Worm (Caenorhabditis elegans) whole organism, young adult: ENCODE results near the gene C15H9.9.
A peak's percentile ranks its signal among the peaks of the same experiment; 100 is the strongest.

Experiments
- B0019.2 ChIP-seq: fragments of 200-800 bp; sonication (Bioruptor generic); conservative IDR thresholded peaks from 2 replicates; pipeline ENCODE4 v1.3.6; 2022; ENCODE audit warnings: missing genetic modification reagents, missing genetic modification characterization, missing compliant biosample characterization
- B0336.3 ChIP-seq: fragments of 200-800 bp; sonication (Bioruptor generic); IDR thresholded peaks from 2 replicates; pipeline ENCODE4 v1.3.6; 2022; ENCODE audit warnings: missing genetic modification characterization, missing compliant biosample characterization
- C06A6.2 ChIP-seq: fragments of 200-800 bp; sonication (Bioruptor generic); conservative IDR thresholded peaks from 2 replicates; pipeline ENCODE4 v1.3.6; 2022; ENCODE audit warnings: missing genetic modification characterization, missing compliant biosample characterization
- F33H1.4 ChIP-seq: fragments of 200-800 bp; sonication (Bioruptor generic); IDR thresholded peaks from 2 replicates; pipeline ENCODE4 v1.3.6; 2022; ENCODE audit warnings: missing genetic modification reagents, missing genetic modification characterization, missing compliant biosample characterization
- F39B2.1 ChIP-seq: fragments of 200-800 bp; sonication (Bioruptor generic); IDR thresholded peaks from 2 replicates; pipeline ENCODE4 v1.3.6; 2022; ENCODE audit warnings: missing genetic modification reagents, missing genetic modification characterization, missing compliant biosample characterization
- F49E8.2 ChIP-seq: sonication (generic microtip); optimal IDR thresholded peaks from 3 replicates; lab custom pipeline; 2017; ENCODE audit warnings: missing genetic modification characterization, mild to moderate bottlenecking, missing compliant biosample characterization, antibody characterized with exemption, moderate library complexity; ENCODE audit not compliant: insufficient read depth
- K11D2.4 ChIP-seq: fragments of 200-800 bp; sonication (Bioruptor generic); IDR thresholded peaks from 2 replicates; pipeline ENCODE4 v1.3.6; 2022; ENCODE audit warnings: missing genetic modification reagents, missing genetic modification characterization, missing compliant biosample characterization
- Y56A3A.18 ChIP-seq: fragments of 200-800 bp; sonication (Bioruptor generic); IDR thresholded peaks from 2 replicates; pipeline ENCODE4 v1.3.6; 2022; ENCODE audit warnings: missing genetic modification reagents, missing genetic modification characterization, missing compliant biosample characterization
- ZK185.1 ChIP-seq: sonication (generic microtip); optimal IDR thresholded peaks from 2 replicates; lab custom pipeline; 2016; ENCODE audit warnings: mild to moderate bottlenecking, missing genetic modification characterization, missing compliant biosample characterization; ENCODE audit not compliant: poor library complexity, severe bottlenecking
- akir-1 ChIP-seq: fragments of 200-800 bp; sonication (Bioruptor generic); optimal IDR thresholded peaks from 2 replicates; lab custom pipeline; 2018; ENCODE audit warnings: mild to moderate bottlenecking, missing genetic modification characterization, moderate library complexity, missing compliant biosample characterization
- aptf-3 ChIP-seq: fragments of 200-800 bp; sonication (Bioruptor generic); IDR thresholded peaks from 2 replicates; pipeline ENCODE4 v1.3.6; 2022; ENCODE audit warnings: missing genetic modification characterization, missing compliant biosample characterization
- atf-7 ChIP-seq: sonication (generic microtip); optimal IDR thresholded peaks from 2 replicates; lab custom pipeline; 2017; ENCODE audit warnings: mild to moderate bottlenecking, missing genetic modification characterization, missing compliant biosample characterization
- ccch-3 ChIP-seq: fragments of 200-800 bp; sonication (Bioruptor generic); optimal IDR thresholded peaks from 2 replicates; lab custom pipeline; 2018; ENCODE audit warnings: mild to moderate bottlenecking, missing genetic modification characterization, missing compliant biosample characterization
- cebp-1 ChIP-seq, 2 experiments: fragments of 200-800 bp in 1 of 2; sonication (Bioruptor generic) in 1 of 2; sonication (generic microtip) in 1 of 2; IDR thresholded peaks in 1 of 2; optimal IDR thresholded peaks in 1 of 2; 2 replicates each; pipeline versions ENCODE4 v1.3.6 to Lab custom; 2017 to 2022; ENCODE audit warnings: missing compliant biosample characterization in 2 of 2, missing genetic modification characterization in 2 of 2, mild to moderate bottlenecking in 1 of 2, missing genetic modification reagents in 1 of 2, moderate library complexity in 1 of 2
- cebp-2 ChIP-seq: fragments of 200-800 bp; sonication (Bioruptor generic); IDR thresholded peaks from 2 replicates; pipeline ENCODE4 v1.3.6; 2022; ENCODE audit warnings: missing genetic modification characterization, missing compliant biosample characterization
- ceh-100 ChIP-seq: fragments of 200-800 bp; sonication (Bioruptor generic); IDR thresholded peaks from 2 replicates; pipeline ENCODE4 v1.3.6; 2022; ENCODE audit warnings: missing genetic modification reagents, missing genetic modification characterization, missing compliant biosample characterization
- ceh-27 ChIP-seq: fragments of 200-800 bp; sonication (Bioruptor generic); optimal IDR thresholded peaks from 2 replicates; lab custom pipeline; 2018; ENCODE audit warnings: mild to moderate bottlenecking, missing genetic modification characterization, moderate library complexity, missing compliant biosample characterization
- ceh-91 ChIP-seq: fragments of 200-800 bp; sonication (Bioruptor generic); IDR thresholded peaks from 2 replicates; pipeline ENCODE4 v1.3.6; 2022; ENCODE audit warnings: missing genetic modification reagents, missing genetic modification characterization, missing compliant biosample characterization
- dpl-1 ChIP-seq: fragments of 150-350 bp; optimal IDR thresholded peaks from 2 replicates; lab custom pipeline; 2014; ENCODE audit warnings: missing biosample characterization, missing genetic modification reagents, missing genetic modification characterization
- efl-1 ChIP-seq: fragments of 150-350 bp; optimal IDR thresholded peaks from 2 replicates; lab custom pipeline; 2014; ENCODE audit warnings: missing biosample characterization, missing genetic modification reagents, missing genetic modification characterization
- egl-18 ChIP-seq: fragments of 200-800 bp; sonication (Bioruptor generic); IDR thresholded peaks from 2 replicates; pipeline ENCODE4 v1.3.6; 2022; ENCODE audit warnings: missing genetic modification reagents, missing genetic modification characterization, missing compliant biosample characterization
- egrh-3 ChIP-seq: fragments of 200-800 bp; sonication (Bioruptor generic); IDR thresholded peaks from 2 replicates; pipeline ENCODE4 v1.3.6; 2022; ENCODE audit warnings: missing genetic modification reagents, missing genetic modification characterization, missing compliant biosample characterization
- gei-17 ChIP-seq: fragments of 200-800 bp; sonication (Bioruptor generic); optimal IDR thresholded peaks from 2 replicates; lab custom pipeline; 2018; ENCODE audit warnings: mild to moderate bottlenecking, missing genetic modification characterization, missing compliant biosample characterization
- him-1 ChIP-seq: sonication (generic microtip); optimal IDR thresholded peaks from 2 replicates; lab custom pipeline; 2016; ENCODE audit warnings: missing genotype, missing genetic modification reagents, missing genetic modification characterization, missing compliant biosample characterization
- let-526 ChIP-seq: fragments of 200-800 bp; sonication (Bioruptor generic); IDR thresholded peaks from 2 replicates; pipeline ENCODE4 v1.3.6; 2022; ENCODE audit warnings: missing genetic modification reagents, missing genetic modification characterization, missing compliant biosample characterization
- let-607 ChIP-seq, 2 experiments: fragments of 200-800 bp in 1 of 2; sonication (Bioruptor generic) in 1 of 2; sonication (generic microtip) in 1 of 2; optimal IDR thresholded peaks; 2 replicates each; lab custom pipeline; 2016 to 2018; ENCODE audit warnings: mild to moderate bottlenecking in 2 of 2, missing compliant biosample characterization in 2 of 2, missing genetic modification characterization in 2 of 2, moderate library complexity in 2 of 2, missing genotype in 1 of 2
- lin-54 ChIP-seq: fragments of 200-800 bp; sonication (Bioruptor generic); optimal IDR thresholded peaks from 2 replicates; lab custom pipeline; 2018; ENCODE audit warnings: mild to moderate bottlenecking, missing genetic modification characterization, missing compliant biosample characterization
- lsy-27 ChIP-seq: sonication (generic microtip); optimal IDR thresholded peaks from 2 replicates; lab custom pipeline; 2017; ENCODE audit warnings: missing genetic modification characterization, mild to moderate bottlenecking, missing compliant biosample characterization, antibody characterized with exemption, missing genotype, borderline replicate concordance; ENCODE audit not compliant: insufficient read depth
- madf-3 ChIP-seq: fragments of 200-800 bp; sonication (Bioruptor generic); IDR thresholded peaks from 2 replicates; pipeline ENCODE4 v1.3.6; 2022; ENCODE audit warnings: missing genetic modification reagents, missing genetic modification characterization, missing compliant biosample characterization
- nhr-179 ChIP-seq: sonication (generic microtip); optimal IDR thresholded peaks from 2 replicates; lab custom pipeline; 2016; ENCODE audit warnings: mild to moderate bottlenecking, missing genetic modification characterization, missing compliant biosample characterization
- nhr-27 ChIP-seq: fragments of 200-800 bp; sonication (Bioruptor generic); optimal IDR thresholded peaks from 2 replicates; lab custom pipeline; 2018; ENCODE audit warnings: mild to moderate bottlenecking, missing genetic modification characterization, moderate library complexity, missing compliant biosample characterization
- rcor-1 ChIP-seq: fragments of 200-800 bp; sonication (Bioruptor generic); IDR thresholded peaks from 2 replicates; pipeline ENCODE4 v1.3.6; 2022; ENCODE audit warnings: missing genetic modification reagents, missing genetic modification characterization, missing compliant biosample characterization
- sdz-38 ChIP-seq: sonication (generic microtip); optimal IDR thresholded peaks from 2 replicates; lab custom pipeline; 2016; ENCODE audit warnings: missing genotype, missing genetic modification characterization, missing compliant biosample characterization
- somi-1 ChIP-seq: fragments of 200-800 bp; sonication (Bioruptor generic); optimal IDR thresholded peaks from 2 replicates; lab custom pipeline; 2018; ENCODE audit warnings: mild to moderate bottlenecking, missing genetic modification characterization, missing compliant biosample characterization
- sptf-2 ChIP-seq: fragments of 200-800 bp; sonication (Bioruptor generic); optimal IDR thresholded peaks from 2 replicates; lab custom pipeline; 2018; ENCODE audit warnings: mild to moderate bottlenecking, missing genetic modification characterization, missing compliant biosample characterization
- unc-130 ChIP-seq: sonication (generic microtip); optimal IDR thresholded peaks from 2 replicates; lab custom pipeline; 2016; ENCODE audit warnings: missing genetic modification reagents, missing genetic modification characterization, missing compliant biosample characterization
- unc-62 ChIP-seq: fragments of 150-350 bp; optimal IDR thresholded peaks from 2 replicates; lab custom pipeline; 2014; ENCODE audit warnings: missing biosample characterization, missing genetic modification reagents, missing genetic modification characterization
- zfh-2 ChIP-seq: fragments of 200-800 bp; sonication (Bioruptor generic); conservative IDR thresholded peaks from 2 replicates; pipeline ENCODE4 v1.3.6; 2022; ENCODE audit warnings: missing genetic modification reagents, missing genetic modification characterization, missing compliant biosample characterization
- ztf-25 ChIP-seq: fragments of 200-800 bp; sonication (Bioruptor generic); IDR thresholded peaks from 2 replicates; pipeline ENCODE4 v1.3.6; 2022; ENCODE audit warnings: missing genetic modification reagents, missing genetic modification characterization, missing compliant biosample characterization
- ztf-3 ChIP-seq: fragments of 200-800 bp; sonication (Bioruptor generic); optimal IDR thresholded peaks from 2 replicates; lab custom pipeline; 2018; ENCODE audit warnings: mild to moderate bottlenecking, missing genetic modification characterization, missing compliant biosample characterization
- ztf-6 ChIP-seq: fragments of 200-800 bp; sonication (Bioruptor generic); IDR thresholded peaks from 2 replicates; pipeline ENCODE4 v1.3.6; 2022; ENCODE audit warnings: missing genetic modification reagents, missing genetic modification characterization, missing compliant biosample characterization

C15H9.9 gene

ce11 chrX:6150449-6150848, 22.4 kb upstream of the C15H9.9 start, which contains the start of gene tag-275:
Gene tag-275, minus strand, starts transcription at chrX:6150549.
- no peak for TF ChIP-seq Y56A3A.18 (GFP tag; lab: Robert Waterston, UW)
- TF ChIP-seq cebp-1 (GFP tag; IDR thresholded peaks at IDR 0.05; lab: Robert Waterston, UW) = no peak
- no peak for TF ChIP-seq cebp-1 (tag; optimal IDR thresholded peaks at IDR 0.05; lab: Kevin White, UChicago)
- no peak for TF ChIP-seq let-526
- no peak for TF ChIP-seq cebp-2 (GFP tag; lab: Robert Waterston, UW)
- no peak for TF ChIP-seq somi-1 (GFP tag; lab: Kevin White, UChicago)
- no peak for TF ChIP-seq egl-18 (GFP tag; lab: Robert Waterston, UW)
- no peak for TF ChIP-seq let-607 (tag; optimal IDR thresholded peaks at IDR 0.05; lab: Kevin White, UChicago)
- TF ChIP-seq madf-3 (GFP tag; lab: Robert Waterston, UW) = no peak
- TF ChIP-seq, all 124 proteins: peak for 0

ce11 chrX:6145921-6146320, 17.8 kb upstream of the C15H9.9 start:
- TF ChIP-seq C06A6.2 (GFP tag; lab: Robert Waterston, UW) = no peak
- no peak for TF ChIP-seq F39B2.1
- TF ChIP-seq akir-1 (GFP tag; lab: Kevin White, UChicago) = no peak
- TF ChIP-seq ccch-3 = no peak
- TF ChIP-seq efl-1 = no peak
- TF ChIP-seq ceh-100 (GFP tag; lab: Robert Waterston, UW) = no peak
- no peak for TF ChIP-seq ceh-91 (GFP tag; lab: Robert Waterston, UW)
- no peak for TF ChIP-seq zfh-2
- TF ChIP-seq him-1 (tag; lab: Kevin White, UChicago) = no peak
- TF ChIP-seq sptf-2 (GFP tag; lab: Kevin White, UChicago) = no peak
- TF ChIP-seq nhr-179 (tag; lab: Kevin White, UChicago) = no peak
- TF ChIP-seq egrh-3 (GFP tag; lab: Robert Waterston, UW) = no peak
- TF ChIP-seq lsy-27 (tag; lab: Kevin White, UChicago) = no peak
- no peak for TF ChIP-seq K11D2.4 (GFP tag; lab: Robert Waterston, UW)

ce11 chrX:6138243-6138642, 10.2 kb upstream of the C15H9.9 start, which contains the start of gene Y72A10A.1:
Gene Y72A10A.1, minus strand, starts transcription at chrX:6138343.
- TF ChIP-seq unc-130 (GFP tag; lab: Kevin White, UChicago) = no peak
- TF ChIP-seq cebp-2 (GFP tag; lab: Robert Waterston, UW) = no peak
- no peak for TF ChIP-seq F49E8.2 (tag; lab: Kevin White, UChicago)

- 0 out of 2 replicates have a peak, but pooled peaks have one; percentile 35 for TF ChIP-seq madf-3 (GFP tag; lab: Robert Waterston, UW)
- peak; percentile 92 for TF ChIP-seq zfh-2
- no peak for TF ChIP-seq unc-130 (GFP tag; lab: Kevin White, UChicago)
- TF ChIP-seq egrh-3 (GFP tag; lab: Robert Waterston, UW) = peak; percentile 47
These were observed 6.3 kb upstream of the C15H9.9 start for ce11 chrX:6134423-6134822.

ce11 chrX:6129277-6129676, 1.2 kb upstream of the C15H9.9 start:
- TF ChIP-seq lin-54 (GFP tag; lab: Kevin White, UChicago) (no peak), dpl-1 (GFP tag; lab: Kevin White, UChicago) (no peak), ZK185.1 (tag; lab: Kevin White, UChicago) (no peak), ceh-27 (GFP tag; lab: Kevin White, UChicago) (no peak), efl-1 (no peak), sdz-38 (no peak), rcor-1 (no peak), F33H1.4 (GFP tag; lab: Robert Waterston, UW) (no peak), ztf-6 (GFP tag; lab: Robert Waterston, UW) (no peak), ztf-25 (GFP tag; lab: Robert Waterston, UW) (no peak), atf-7 (tag; lab: Kevin White, UChicago) (peak; percentile 51), ccch-3 (no peak), aptf-3 (no peak), B0336.3 (peak; percentile 47; the same call in 1 of the 2 replicates), gei-17 (GFP tag; lab: Kevin White, UChicago) (no peak), B0019.2 (GFP tag; lab: Robert Waterston, UW) (no peak), nhr-27 (tag; lab: Kevin White, UChicago) (no peak), sptf-2 (GFP tag; lab: Kevin White, UChicago) (no peak), unc-62 (no peak), ztf-3 (GFP tag; lab: Kevin White, UChicago) (no peak)
